Worm (Caenorhabditis elegans) whole organism, L4 larva: ENCODE data around the gene T09A5.14.
A peak's percentile ranks its signal among the peaks of the same experiment; 100 is the strongest.

ENCODE experiments used
- F37D6.2 ChIP-seq: sonication (generic microtip); optimal IDR thresholded peaks from 2 replicates; lab custom pipeline; 2016; ENCODE audit warnings: mild to moderate bottlenecking, missing genetic modification characterization, missing compliant biosample characterization
- F44E2.7 ChIP-seq: fragments of 200-800 bp; sonication (Bioruptor generic); IDR thresholded peaks from 2 replicates; pipeline ENCODE4 v2.1.2; 2022; ENCODE audit warnings: missing genetic modification characterization, missing compliant biosample characterization
- F49E8.2 ChIP-seq: sonication (generic microtip); optimal IDR thresholded peaks from 2 replicates; lab custom pipeline; 2016; ENCODE audit warnings: missing compliant biosample characterization, mild to moderate bottlenecking, missing genetic modification characterization, borderline replicate concordance
- T20F7.1 ChIP-seq: fragments of 200-800 bp; sonication (Bioruptor generic); optimal IDR thresholded peaks from 2 replicates; lab custom pipeline; 2018; ENCODE audit warnings: mild to moderate bottlenecking, missing genetic modification characterization, missing compliant biosample characterization
- T26A8.4 ChIP-seq: fragments of 200-800 bp; sonication (Bioruptor generic); IDR thresholded peaks from 2 replicates; pipeline ENCODE4 v1.3.6; 2022; ENCODE audit warnings: missing genetic modification characterization, missing compliant biosample characterization
- Y48G9A.11 ChIP-seq: fragments of 200-800 bp; sonication (Bioruptor generic); IDR thresholded peaks from 2 replicates; pipeline ENCODE4 v1.3.6; 2022; ENCODE audit warnings: missing genetic modification reagents, missing genetic modification characterization, missing compliant biosample characterization
- aha-1 ChIP-seq: fragments of 150-350 bp; peaks from one replicate; lab custom pipeline; 2014; ENCODE audit warnings: missing biosample characterization, missing genetic modification characterization
- aly-2 ChIP-seq: sonication (generic microtip); optimal IDR thresholded peaks from 2 replicates; lab custom pipeline; 2018; ENCODE audit warnings: missing biosample characterization, missing genetic modification characterization
- ceh-28 ChIP-seq: fragments of 150-350 bp; optimal IDR thresholded peaks from 2 replicates; lab custom pipeline; 2014; ENCODE audit warnings: missing biosample characterization, missing genetic modification reagents, missing genetic modification characterization
- ceh-32 ChIP-seq: sonication (generic microtip); optimal IDR thresholded peaks from 2 replicates; lab custom pipeline; 2016; ENCODE audit warnings: mild to moderate bottlenecking, missing genetic modification characterization, missing compliant biosample characterization; ENCODE audit not compliant: poor library complexity
- ceh-62 ChIP-seq: sonication (generic microtip); optimal IDR thresholded peaks from 2 replicates; lab custom pipeline; 2017; ENCODE audit warnings: missing biosample characterization, missing genetic modification characterization
- ceh-82 ChIP-seq: sonication (generic microtip); optimal IDR thresholded peaks from 2 replicates; lab custom pipeline; 2017; ENCODE audit warnings: missing biosample characterization, missing genetic modification characterization
- ces-1 ChIP-seq: fragments of 150-350 bp; sonication (generic microtip); optimal IDR thresholded peaks from 4 replicates; lab custom pipeline; 2014; ENCODE audit warnings: missing biosample characterization, missing genetic modification reagents, missing genetic modification characterization
- dmd-9 ChIP-seq: fragments of 200-800 bp; sonication (Bioruptor generic); IDR thresholded peaks from 2 replicates; pipeline ENCODE4 v1.3.6; 2022; ENCODE audit warnings: missing genetic modification reagents, missing genetic modification characterization, missing compliant biosample characterization
- dpl-1 ChIP-seq: fragments of 150-350 bp; optimal IDR thresholded peaks from 2 replicates; lab custom pipeline; 2014; ENCODE audit warnings: missing biosample characterization, missing genetic modification reagents, missing genetic modification characterization
- dve-1 ChIP-seq: sonication (generic microtip); optimal IDR thresholded peaks from 2 replicates; lab custom pipeline; 2017; ENCODE audit warnings: antibody characterized with exemption, mild to moderate bottlenecking, missing genetic modification characterization, missing compliant biosample characterization; ENCODE audit not compliant: insufficient read depth
- egl-43 ChIP-seq: fragments of 200-800 bp; sonication (Bioruptor generic); IDR thresholded peaks from 2 replicates; pipeline ENCODE4 v1.3.6; 2022; ENCODE audit warnings: missing genetic modification reagents, missing genetic modification characterization, missing compliant biosample characterization
- fkh-10 ChIP-seq: fragments of 150-350 bp; optimal IDR thresholded peaks from 2 replicates; lab custom pipeline; 2014; ENCODE audit warnings: missing biosample characterization, missing genetic modification reagents, missing genetic modification characterization
- gei-8 ChIP-seq: fragments of 200-800 bp; sonication (Bioruptor generic); optimal IDR thresholded peaks from 2 replicates; lab custom pipeline; 2018; ENCODE audit warnings: mild to moderate bottlenecking, missing genetic modification characterization, missing compliant biosample characterization
- hif-1 ChIP-seq, 2 experiments: sonication (generic microtip); optimal IDR thresholded peaks; 2 replicates each; lab custom pipeline; 2016 to 2017; ENCODE audit warnings: missing compliant biosample characterization in 2 of 2, missing genetic modification characterization in 2 of 2, missing genetic modification reagents in 2 of 2, missing genotype in 2 of 2, mild to moderate bottlenecking in 1 of 2
- hlh-30 ChIP-seq: sonication (generic microtip); optimal IDR thresholded peaks from 2 replicates; lab custom pipeline; 2017; ENCODE audit warnings: antibody characterized with exemption, mild to moderate bottlenecking, missing genetic modification characterization, missing compliant biosample characterization; ENCODE audit not compliant: insufficient read depth
- hmg-1.1 ChIP-seq: fragments of 200-800 bp; sonication (Bioruptor generic); IDR thresholded peaks from 2 replicates; pipeline ENCODE4 v1.3.6; 2022; ENCODE audit warnings: missing genetic modification reagents, missing genetic modification characterization, missing compliant biosample characterization
- lin-13 ChIP-seq: fragments of 150-350 bp; optimal IDR thresholded peaks from 2 replicates; lab custom pipeline; 2014; ENCODE audit warnings: missing biosample characterization, missing genetic modification reagents, missing genetic modification characterization
- lin-29 ChIP-seq: fragments of 200-800 bp; sonication (Bioruptor generic); IDR thresholded peaks from 2 replicates; pipeline ENCODE4 v1.3.6; 2022; ENCODE audit warnings: missing genetic modification reagents, missing genetic modification characterization, missing compliant biosample characterization
- lir-3 ChIP-seq: sonication (generic microtip); optimal IDR thresholded peaks from 2 replicates; lab custom pipeline; 2016; ENCODE audit warnings: mild to moderate bottlenecking, missing genetic modification characterization, missing compliant biosample characterization
- mdl-1 ChIP-seq, 2 experiments: fragments of 150-350 bp in 1 of 2; sonication (generic microtip) in 1 of 2; optimal IDR thresholded peaks; 2 replicates each; lab custom pipeline; 2014 to 2017; ENCODE audit warnings: missing biosample characterization in 2 of 2, missing genetic modification characterization in 2 of 2
- mep-1 ChIP-seq: fragments of 150-350 bp; sonication (generic microtip); optimal IDR thresholded peaks from 3 replicates; lab custom pipeline; 2014; ENCODE audit warnings: missing biosample characterization, missing genetic modification characterization
- mes-2 ChIP-seq: sonication (generic microtip); optimal IDR thresholded peaks from 2 replicates; lab custom pipeline; 2016; ENCODE audit warnings: missing genotype, mild to moderate bottlenecking, missing genetic modification characterization, missing compliant biosample characterization; ENCODE audit not compliant: poor library complexity, severe bottlenecking
- mxl-2 ChIP-seq: fragments of 200-800 bp; sonication (Bioruptor generic); conservative IDR thresholded peaks from 2 replicates; pipeline ENCODE4 v1.3.6; 2022; ENCODE audit warnings: missing genetic modification reagents, missing genetic modification characterization, missing compliant biosample characterization
- mxl-3 ChIP-seq: fragments of 200-800 bp; sonication (Bioruptor generic); optimal IDR thresholded peaks from 2 replicates; lab custom pipeline; 2018; ENCODE audit warnings: mild to moderate bottlenecking, missing genetic modification characterization, missing compliant biosample characterization
- nhr-10 ChIP-seq: fragments of 150-350 bp; optimal IDR thresholded peaks from 2 replicates; lab custom pipeline; 2014; ENCODE audit warnings: missing biosample characterization, missing genetic modification characterization
- nhr-25 ChIP-seq: sonication (generic microtip); optimal IDR thresholded peaks from 2 replicates; lab custom pipeline; 2017; ENCODE audit warnings: missing genetic modification characterization, mild to moderate bottlenecking, missing compliant biosample characterization, antibody characterized with exemption, moderate library complexity, borderline replicate concordance; ENCODE audit not compliant: insufficient read depth
- nhr-28 ChIP-seq: fragments of 150-350 bp; optimal IDR thresholded peaks from 2 replicates; lab custom pipeline; 2014; ENCODE audit warnings: missing biosample characterization, missing genetic modification characterization
- nhr-42 ChIP-seq: fragments of 200-800 bp; sonication (Bioruptor generic); IDR thresholded peaks from 2 replicates; pipeline ENCODE4 v1.3.6; 2022; ENCODE audit warnings: missing genetic modification characterization, missing compliant biosample characterization
- nhr-76 ChIP-seq: fragments of 150-350 bp; optimal IDR thresholded peaks from 2 replicates; lab custom pipeline; 2014; ENCODE audit warnings: missing biosample characterization, missing genetic modification characterization
- nhr-77 ChIP-seq: fragments of 150-350 bp; optimal IDR thresholded peaks from 2 replicates; lab custom pipeline; 2014; ENCODE audit warnings: missing biosample characterization, missing genetic modification characterization
- pha-4 ChIP-seq, 2 experiments: fragments of 150-350 bp in 1 of 2; fragments of 200-800 bp in 1 of 2; sonication (Bioruptor generic) in 1 of 2; IDR thresholded peaks in 1 of 2; optimal IDR thresholded peaks in 1 of 2; 2 replicates each; pipeline versions ENCODE4 v1.3.6 to Lab custom; 2014 to 2022; ENCODE audit warnings: missing genetic modification characterization in 2 of 2, missing genetic modification reagents in 2 of 2, missing biosample characterization in 1 of 2, missing compliant biosample characterization in 1 of 2
- rbr-2 ChIP-seq: sonication (generic microtip); optimal IDR thresholded peaks from 2 replicates; lab custom pipeline; 2016; ENCODE audit warnings: missing genotype, missing genetic modification characterization, missing compliant biosample characterization
- skn-1 ChIP-seq: fragments of 150-350 bp; optimal IDR thresholded peaks from 2 replicates; lab custom pipeline; 2014; ENCODE audit warnings: missing biosample characterization, missing genetic modification characterization
- spr-1 ChIP-seq: sonication (generic microtip); optimal IDR thresholded peaks from 2 replicates; lab custom pipeline; 2016; ENCODE audit warnings: mild to moderate bottlenecking, missing genetic modification characterization, missing compliant biosample characterization
- tra-1 ChIP-seq: fragments of 200-800 bp; sonication (Bioruptor generic); IDR thresholded peaks from 2 replicates; pipeline ENCODE4 v1.3.6; 2022; ENCODE audit warnings: missing genetic modification reagents, missing genetic modification characterization, missing compliant biosample characterization
- unc-39 ChIP-seq: sonication (generic microtip); optimal IDR thresholded peaks from 2 replicates; lab custom pipeline; 2017; ENCODE audit warnings: missing biosample characterization, missing genetic modification characterization
- vab-7 ChIP-seq: fragments of 200-800 bp; sonication (Bioruptor generic); IDR thresholded peaks from 2 replicates; pipeline ENCODE4 v1.3.6; 2022; ENCODE audit warnings: missing genetic modification reagents, missing genetic modification characterization, missing compliant biosample characterization
- zfp-2 ChIP-seq: sonication (generic microtip); optimal IDR thresholded peaks from 2 replicates; lab custom pipeline; 2016; ENCODE audit warnings: mild to moderate bottlenecking, missing genetic modification characterization, missing compliant biosample characterization
- zip-11 ChIP-seq: fragments of 200-800 bp; sonication (Bioruptor generic); IDR thresholded peaks from 2 replicates; pipeline ENCODE4 v1.3.6; 2022; ENCODE audit warnings: missing genetic modification characterization, missing compliant biosample characterization
- zip-2 ChIP-seq: fragments of 150-350 bp; optimal IDR thresholded peaks from 2 replicates; lab custom pipeline; 2014; ENCODE audit warnings: missing biosample characterization, missing genetic modification characterization
- ztf-7 ChIP-seq: fragments of 150-350 bp; optimal IDR thresholded peaks from 2 replicates; lab custom pipeline; 2014; ENCODE audit warnings: missing biosample characterization, missing genetic modification characterization

The T09A5.14 gene

DNA sequence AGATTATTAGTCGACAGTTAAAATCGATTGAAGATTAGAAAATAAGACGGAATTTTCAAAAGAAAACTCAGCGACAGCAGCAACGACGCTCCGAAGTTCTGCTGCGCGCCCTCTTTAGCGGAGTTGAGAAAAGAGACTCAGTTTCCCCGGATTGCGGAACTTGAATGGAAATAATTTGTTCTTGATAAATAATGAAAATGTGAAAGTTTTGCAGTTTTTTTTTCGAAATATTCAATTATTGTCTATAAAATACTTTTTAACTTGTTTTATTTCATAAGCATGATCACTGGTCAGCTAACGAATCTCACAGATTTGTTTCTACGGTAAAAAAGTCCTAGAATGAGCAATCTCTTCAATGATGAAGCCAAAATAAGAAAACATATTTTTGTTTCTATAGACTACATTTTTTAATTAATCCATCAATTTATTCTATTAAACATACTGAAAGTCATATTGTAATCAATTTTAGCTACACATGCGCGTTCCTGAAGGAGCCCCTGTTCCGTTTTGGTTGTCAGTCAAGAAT is 25.4 kb downstream of the T09A5.14 start, which contains the start of the genes cec-3 and T09A5.15 (continued):
- TF ChIP-seq egl-43 (GFP tag; lab: Robert Waterston, UW): no peak
- no peak for TF ChIP-seq nhr-25 (tag; lab: Kevin White, UChicago)
- TF ChIP-seq dmd-9 (GFP tag; lab: Robert Waterston, UW): no peak
- TF ChIP-seq unc-39 (tag; lab: Kevin White, UChicago): no peak
- TF ChIP-seq ztf-7: no peak
- TF ChIP-seq nhr-28 (tag; lab: Kevin White, UChicago): peak; percentile 26
- no peak for TF ChIP-seq ceh-82 (tag; lab: Kevin White, UChicago)
- TF ChIP-seq zip-2 (tag; lab: Kevin White, UChicago): no peak
- no peak for TF ChIP-seq tra-1 (GFP tag; lab: Robert Waterston, UW)
- TF ChIP-seq gei-8 (GFP tag; lab: Kevin White, UChicago): no peak
- no peak for TF ChIP-seq F44E2.7 (GFP tag; lab: Robert Waterston, UW)
- no peak for TF ChIP-seq ces-1 (GFP tag; lab: Kevin White, UChicago)
- TF ChIP-seq lin-29: no peak
- no peak for TF ChIP-seq zip-11
- TF ChIP-seq mxl-2: no peak
- TF ChIP-seq ceh-28 (tag; lab: Kevin White, UChicago): no peak
- TF ChIP-seq aha-1 (tag; lab: Kevin White, UChicago): no peak
- no peak for TF ChIP-seq nhr-10
- peak; percentile 52 for TF ChIP-seq dpl-1 (GFP tag; lab: Kevin White, UChicago)
- TF ChIP-seq fkh-10 (GFP tag; lab: Kevin White, UChicago): no peak
- no peak for TF ChIP-seq lin-13 (GFP tag; lab: Kevin White, UChicago)
- peak; percentile 28 for TF ChIP-seq dve-1 (tag; lab: Kevin White, UChicago)
- peak; percentile 98 for TF ChIP-seq T20F7.1
- no peak for TF ChIP-seq vab-7 (GFP tag; lab: Robert Waterston, UW)
- no peak for TF ChIP-seq zfp-2 (tag; lab: Kevin White, UChicago)
- TF ChIP-seq hmg-1.1 (GFP tag; lab: Robert Waterston, UW): no peak
- TF ChIP-seq mdl-1 (tag; optimal IDR thresholded peaks at IDR 0.05; lab: Kevin White, UChicago): no peak
- TF ChIP-seq nhr-76 (tag; lab: Kevin White, UChicago): no peak
- no peak for TF ChIP-seq ceh-32 (tag; lab: Kevin White, UChicago)
- no peak for TF ChIP-seq nhr-42 (GFP tag; lab: Robert Waterston, UW)
- no peak for TF ChIP-seq ceh-62 (tag; lab: Kevin White, UChicago)
- no peak for TF ChIP-seq lir-3 (tag; lab: Kevin White, UChicago)
- TF ChIP-seq mes-2 (tag; lab: Kevin White, UChicago): peak; percentile 62
- no peak for TF ChIP-seq mxl-3

DNA sequence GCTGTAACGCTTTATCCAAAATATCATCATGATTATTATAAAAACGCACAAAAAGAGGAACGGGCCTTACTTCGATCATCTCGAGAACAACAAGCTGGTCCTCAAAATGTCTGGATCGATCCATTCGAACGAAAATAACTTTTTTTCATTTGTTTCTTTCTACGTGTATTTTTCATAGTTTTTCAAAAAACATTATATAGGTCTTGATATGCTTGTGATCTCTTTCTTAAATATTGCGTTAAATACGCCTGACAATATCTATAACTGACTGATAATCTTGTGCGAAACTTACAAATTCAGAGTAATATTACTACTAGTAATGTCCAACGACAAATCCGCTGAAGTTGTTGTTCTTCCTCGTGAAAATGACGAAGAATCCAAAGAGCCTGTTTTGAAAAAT is 25.9 kb downstream of the T09A5.14 start, which contains the start of gene sds-22:
sds-22 (plus strand) TSS at position 301 of the 400 bp plus-strand sequence.
- peak; percentile 13 for TF ChIP-seq aha-1 (tag; lab: Kevin White, UChicago)
- TF ChIP-seq pha-4 (GFP tag; IDR thresholded peaks at IDR 0.05; lab: Robert Waterston, UW): no peak
- TF ChIP-seq pha-4 (tag; optimal IDR thresholded peaks at IDR 0.05; lab: Kevin White, UChicago): no peak

DNA sequence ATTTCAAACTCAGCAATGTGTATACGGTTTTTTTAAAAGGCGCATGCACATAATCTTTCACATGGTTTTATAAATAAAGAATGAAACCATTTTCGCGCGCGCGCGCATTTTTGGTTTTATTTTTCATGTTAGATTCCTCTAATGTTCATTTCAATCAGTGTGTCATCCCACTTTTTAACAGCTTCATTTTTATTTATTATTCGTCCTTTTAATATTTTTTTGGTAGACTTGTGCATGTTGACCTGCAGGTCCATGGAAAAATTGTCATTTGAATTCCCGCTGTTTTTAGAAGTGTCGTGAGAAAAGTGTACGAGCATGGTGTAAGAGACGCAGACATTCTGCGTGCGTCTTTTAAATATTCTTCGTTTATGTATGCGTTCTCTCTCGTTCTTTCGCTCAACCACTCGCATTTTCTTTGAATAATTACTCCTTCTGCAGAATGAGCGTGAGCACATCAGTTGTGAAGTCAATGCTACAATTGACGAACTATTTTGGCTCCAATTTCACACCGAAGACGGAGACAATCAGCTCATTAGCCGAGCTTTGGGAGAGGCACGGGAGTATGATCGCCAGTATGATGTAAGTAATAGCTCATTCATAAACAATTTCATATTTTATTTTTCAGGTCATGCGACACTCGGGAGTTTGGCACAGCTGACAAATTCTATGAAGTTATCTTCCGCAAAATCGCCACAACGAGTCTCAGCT is 28.2 kb downstream of the T09A5.14 start, which contains the start of gene lin-5:
lin-5 (plus strand) TSS at position 354 of the 708 bp plus-strand sequence.
- TF ChIP-seq aly-2 (tag; lab: Kevin White, UChicago) (no peak), mep-1 (tag; lab: Kevin White, UChicago) (peak; percentile 67), rbr-2 (tag; lab: Kevin White, UChicago) (peak; percentile 45), mdl-1 (tag; optimal IDR thresholded peaks at IDR 0.05; lab: Kevin White, UChicago) (peak in 1 of 2 experiments; percentile 23), skn-1 (tag; lab: Kevin White, UChicago) (no peak), F49E8.2 (peak; percentile 40), nhr-77 (tag; lab: Kevin White, UChicago) (no peak), Y48G9A.11 (GFP tag; lab: Robert Waterston, UW) (peak; percentile 38; the same call in 1 of the 2 replicates), hlh-30 (peak; percentile 53), mes-2 (tag; lab: Kevin White, UChicago) (peak; percentile 70), mxl-3 (peak; percentile 27), F37D6.2 (tag; lab: Kevin White, UChicago) (peak; percentile 16), T26A8.4 (no peak), spr-1 (tag; lab: Kevin White, UChicago) (no peak), hif-1 (tag; optimal IDR thresholded peaks at IDR 0.05; lab: Kevin White, UChicago) (peak in 1 of 2 experiments; percentile 74)
